Worm (Caenorhabditis elegans) whole organism, young adult: ENCODE results near the gene lig-1.
A peak's percentile ranks its signal among the peaks of the same experiment; 100 is the strongest.

Source experiments
- B0336.3 ChIP-seq: fragments of 200-800 bp; sonication (Bioruptor generic); IDR thresholded peaks from 2 replicates; pipeline ENCODE4 v1.3.6; 2022; ENCODE audit warnings: missing genetic modification characterization, missing compliant biosample characterization
- C06A6.2 ChIP-seq: fragments of 200-800 bp; sonication (Bioruptor generic); conservative IDR thresholded peaks from 2 replicates; pipeline ENCODE4 v1.3.6; 2022; ENCODE audit warnings: missing genetic modification characterization, missing compliant biosample characterization
- C17E4.6 ChIP-seq: fragments of 200-800 bp; sonication (Bioruptor generic); IDR thresholded peaks from 2 replicates; pipeline ENCODE4 v1.3.6; 2022; ENCODE audit warnings: missing genetic modification reagents, missing genetic modification characterization, missing compliant biosample characterization
- F39B2.1 ChIP-seq: fragments of 200-800 bp; sonication (Bioruptor generic); IDR thresholded peaks from 2 replicates; pipeline ENCODE4 v1.3.6; 2022; ENCODE audit warnings: missing genetic modification reagents, missing genetic modification characterization, missing compliant biosample characterization
- K12H6.12 ChIP-seq: fragments of 200-800 bp; sonication (Bioruptor generic); optimal IDR thresholded peaks from 2 replicates; lab custom pipeline; 2018; ENCODE audit warnings: mild to moderate bottlenecking, missing genetic modification characterization, missing compliant biosample characterization
- Y53G8AR.9 ChIP-seq: fragments of 200-800 bp; sonication (Bioruptor generic); conservative IDR thresholded peaks from 2 replicates; pipeline ENCODE4 v1.3.6; 2022; ENCODE audit warnings: missing genetic modification reagents, missing genetic modification characterization, missing compliant biosample characterization
- Y79H2A.3 ChIP-seq: fragments of 200-800 bp; sonication (Bioruptor generic); conservative IDR thresholded peaks from 2 replicates; pipeline ENCODE4 v1.3.6; 2022; ENCODE audit warnings: missing genetic modification reagents, missing genetic modification characterization, missing compliant biosample characterization
- atf-7 ChIP-seq: sonication (generic microtip); optimal IDR thresholded peaks from 2 replicates; lab custom pipeline; 2017; ENCODE audit warnings: mild to moderate bottlenecking, missing genetic modification characterization, missing compliant biosample characterization
- cebp-2 ChIP-seq: fragments of 200-800 bp; sonication (Bioruptor generic); IDR thresholded peaks from 2 replicates; pipeline ENCODE4 v1.3.6; 2022; ENCODE audit warnings: missing genetic modification characterization, missing compliant biosample characterization
- ceh-58 ChIP-seq: fragments of 200-800 bp; sonication (Bioruptor generic); IDR thresholded peaks from 2 replicates; pipeline ENCODE4 v1.3.6; 2022; ENCODE audit warnings: missing genetic modification characterization, missing compliant biosample characterization
- ekl-4 ChIP-seq: fragments of 200-800 bp; sonication (Bioruptor generic); IDR thresholded peaks from 2 replicates; pipeline ENCODE4 v1.3.6; 2022; ENCODE audit warnings: missing genetic modification reagents, missing genetic modification characterization, missing compliant biosample characterization
- hmg-1.2 ChIP-seq: fragments of 200-800 bp; sonication (Bioruptor generic); IDR thresholded peaks from 2 replicates; pipeline ENCODE4 v1.3.6; 2022; ENCODE audit warnings: missing genetic modification reagents, missing genetic modification characterization, missing compliant biosample characterization
- hmg-20 ChIP-seq: fragments of 200-800 bp; sonication (Bioruptor generic); IDR thresholded peaks from 2 replicates; pipeline ENCODE4 v1.3.6; 2022; ENCODE audit warnings: missing genetic modification reagents, missing genetic modification characterization, missing compliant biosample characterization
- hrde-1 ChIP-seq: sonication (generic microtip); optimal IDR thresholded peaks from 2 replicates; lab custom pipeline; 2016; ENCODE audit warnings: missing genetic modification characterization, mild to moderate bottlenecking, missing compliant biosample characterization, moderate library complexity, missing genotype, missing genetic modification reagents, borderline replicate concordance
- hsf-1 ChIP-seq: fragments of 200-800 bp; sonication (Bioruptor generic); IDR thresholded peaks from 2 replicates; pipeline ENCODE4 v1.3.6; 2022; ENCODE audit warnings: missing genetic modification reagents, missing genetic modification characterization, missing compliant biosample characterization
- let-607 ChIP-seq, 2 experiments: fragments of 200-800 bp in 1 of 2; sonication (Bioruptor generic) in 1 of 2; sonication (generic microtip) in 1 of 2; optimal IDR thresholded peaks; 2 replicates each; lab custom pipeline; 2016 to 2018; ENCODE audit warnings: mild to moderate bottlenecking in 2 of 2, missing compliant biosample characterization in 2 of 2, missing genetic modification characterization in 2 of 2, moderate library complexity in 2 of 2, missing genotype in 1 of 2
- lin-54 ChIP-seq: fragments of 200-800 bp; sonication (Bioruptor generic); optimal IDR thresholded peaks from 2 replicates; lab custom pipeline; 2018; ENCODE audit warnings: mild to moderate bottlenecking, missing genetic modification characterization, missing compliant biosample characterization
- lsl-1 ChIP-seq: fragments of 200-800 bp; sonication (Bioruptor generic); optimal IDR thresholded peaks from 2 replicates; lab custom pipeline; 2018; ENCODE audit warnings: mild to moderate bottlenecking, missing genetic modification characterization, moderate library complexity, missing compliant biosample characterization
- madf-10 ChIP-seq: sonication (generic microtip); optimal IDR thresholded peaks from 2 replicates; lab custom pipeline; 2016; ENCODE audit warnings: mild to moderate bottlenecking, missing genetic modification characterization, missing compliant biosample characterization
- madf-3 ChIP-seq: fragments of 200-800 bp; sonication (Bioruptor generic); IDR thresholded peaks from 2 replicates; pipeline ENCODE4 v1.3.6; 2022; ENCODE audit warnings: missing genetic modification reagents, missing genetic modification characterization, missing compliant biosample characterization
- madf-6 ChIP-seq: fragments of 200-800 bp; sonication (Bioruptor generic); IDR thresholded peaks from 2 replicates; pipeline ENCODE4 v1.3.6; 2022; ENCODE audit warnings: missing genetic modification reagents, missing genetic modification characterization, missing compliant biosample characterization
- mcd-1 ChIP-seq: fragments of 200-800 bp; sonication (Bioruptor generic); IDR thresholded peaks from 2 replicates; pipeline ENCODE4 v1.3.6; 2022; ENCODE audit warnings: missing genetic modification reagents, missing genetic modification characterization, missing compliant biosample characterization
- mes-4 ChIP-seq: sonication (generic microtip); optimal IDR thresholded peaks from 2 replicates; lab custom pipeline; 2016; ENCODE audit warnings: missing genotype, missing genetic modification characterization, missing compliant biosample characterization
- nfyb-1 ChIP-seq: fragments of 200-800 bp; sonication (Bioruptor generic); IDR thresholded peaks from 2 replicates; pipeline ENCODE4 v1.3.6; 2022; ENCODE audit warnings: missing genetic modification reagents, missing genetic modification characterization, missing compliant biosample characterization
- nhr-179 ChIP-seq: sonication (generic microtip); optimal IDR thresholded peaks from 2 replicates; lab custom pipeline; 2016; ENCODE audit warnings: mild to moderate bottlenecking, missing genetic modification characterization, missing compliant biosample characterization
- pha-4 ChIP-seq: fragments of 150-350 bp; sonication (generic microtip); optimal IDR thresholded peaks from 2 replicates; lab custom pipeline; 2014; ENCODE audit warnings: missing biosample characterization, missing genetic modification reagents, missing genetic modification characterization
- rcor-1 ChIP-seq: fragments of 200-800 bp; sonication (Bioruptor generic); IDR thresholded peaks from 2 replicates; pipeline ENCODE4 v1.3.6; 2022; ENCODE audit warnings: missing genetic modification reagents, missing genetic modification characterization, missing compliant biosample characterization
- rec-8 ChIP-seq, 2 experiments: sonication (generic microtip); optimal IDR thresholded peaks; 2 replicates each; lab custom pipeline; 2016; ENCODE audit warnings: mild to moderate bottlenecking in 2 of 2, missing genetic modification characterization in 2 of 2, missing genetic modification reagents in 2 of 2, missing genotype in 2 of 2, missing biosample characterization in 1 of 2, missing compliant biosample characterization in 1 of 2, moderate library complexity in 1 of 2
- snpc-1.3 ChIP-seq: sonication (generic microtip); optimal IDR thresholded peaks from 2 replicates; lab custom pipeline; 2017; ENCODE audit warnings: missing genetic modification characterization, mild to moderate bottlenecking, missing compliant biosample characterization, antibody characterized with exemption, moderate library complexity, missing genotype, missing genetic modification reagents; ENCODE audit not compliant: insufficient read depth
- snpc-3.4 ChIP-seq: sonication (generic microtip); optimal IDR thresholded peaks from 2 replicates; lab custom pipeline; 2017; ENCODE audit warnings: missing genetic modification characterization, mild to moderate bottlenecking, missing compliant biosample characterization, antibody characterized with exemption, moderate library complexity, missing genotype, missing genetic modification reagents
- snpc-4 ChIP-seq, 5 experiments: fragments of 150-350 bp in 1 of 5; sonication (generic microtip) in 4 of 5; optimal IDR thresholded peaks; 2 replicates each; lab custom pipeline; 2014 to 2018; ENCODE audit warnings: missing genetic modification characterization in 5 of 5, missing biosample characterization in 3 of 5, antibody characterized with exemption in 2 of 5, mild to moderate bottlenecking in 2 of 5, missing compliant biosample characterization in 2 of 5, missing genotype in 2 of 5, moderate library complexity in 2 of 5, missing genetic modification reagents in 1 of 5
- somi-1 ChIP-seq: fragments of 200-800 bp; sonication (Bioruptor generic); optimal IDR thresholded peaks from 2 replicates; lab custom pipeline; 2018; ENCODE audit warnings: mild to moderate bottlenecking, missing genetic modification characterization, missing compliant biosample characterization

Gene lig-1

DNA sequence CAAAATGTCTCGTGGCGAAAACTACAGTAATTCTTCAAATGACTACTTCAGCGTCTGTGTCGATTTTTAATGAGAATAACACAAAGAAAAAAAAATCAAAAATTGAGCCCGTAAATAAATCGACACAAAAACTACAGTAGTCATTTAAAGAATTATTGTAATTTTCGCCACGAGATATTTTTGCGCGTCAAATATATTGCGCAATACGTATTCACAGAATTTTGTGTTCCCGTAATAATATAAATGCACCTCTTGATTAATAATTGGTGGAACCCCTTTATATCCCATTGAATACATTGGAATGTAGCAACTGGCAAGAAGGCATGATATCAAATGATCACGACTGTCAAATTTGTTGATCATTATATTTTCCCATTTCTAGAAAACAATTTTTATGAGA lies 45.0 kb upstream of the lig-1 start:
- TF ChIP-seq mes-4 (tag; lab: Kevin White, UChicago) (no peak), ceh-58 (GFP tag; lab: Robert Waterston, UW) (no peak), snpc-1.3 (tag; lab: Kevin White, UChicago) (no peak), pha-4 (tag; lab: Kevin White, UChicago) (no peak)

DNA sequence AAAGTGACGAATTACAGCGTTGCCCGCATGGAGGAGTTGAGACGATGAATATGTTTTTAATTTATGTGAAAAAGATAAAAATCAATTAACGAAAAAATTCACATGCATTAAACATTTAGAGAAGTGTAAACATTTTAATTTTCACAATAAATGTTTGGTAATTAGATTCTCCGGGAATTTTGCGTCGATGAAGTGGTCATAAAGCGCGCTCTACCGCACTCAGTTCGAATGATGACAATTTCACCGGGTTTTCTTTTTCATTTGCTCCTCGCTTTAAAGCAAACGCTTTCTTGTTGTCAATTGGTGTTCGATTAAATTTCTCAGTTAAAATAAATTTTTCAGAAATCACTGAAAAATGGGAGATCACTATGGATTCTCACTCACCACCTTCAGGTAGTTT lies 43.9 kb upstream of the lig-1 start, which contains the start of the genes D1054.1 and pas-2:
Gene D1054.1 (minus strand): TSS at position 192 of the 400 bp plus-strand sequence.
Gene pas-2 (plus strand): TSS at position 343 of the 400 bp plus-strand sequence.
- TF ChIP-seq cebp-2 (GFP tag; lab: Robert Waterston, UW) (no peak), nhr-179 (no peak), mcd-1 (GFP tag; lab: Robert Waterston, UW) (peak; percentile 40; the same call in 1 of the 2 replicates), C17E4.6 (GFP tag; lab: Robert Waterston, UW) (no peak), K12H6.12 (no peak), hmg-1.2 (GFP tag; lab: Robert Waterston, UW) (no peak), C06A6.2 (no peak), snpc-4 (GFP tag; optimal IDR thresholded peaks at IDR 0.05; lab: Kevin White, UChicago) (no peak), snpc-4 (tag; optimal IDR thresholded peaks at IDR 0.05; lab: Kevin White, UChicago) (peak in 1 of 4 experiments; percentile 33), let-607 (tag; optimal IDR thresholded peaks at IDR 0.05; lab: Kevin White, UChicago) (no peak), rcor-1 (GFP tag; lab: Robert Waterston, UW) (no peak)

DNA sequence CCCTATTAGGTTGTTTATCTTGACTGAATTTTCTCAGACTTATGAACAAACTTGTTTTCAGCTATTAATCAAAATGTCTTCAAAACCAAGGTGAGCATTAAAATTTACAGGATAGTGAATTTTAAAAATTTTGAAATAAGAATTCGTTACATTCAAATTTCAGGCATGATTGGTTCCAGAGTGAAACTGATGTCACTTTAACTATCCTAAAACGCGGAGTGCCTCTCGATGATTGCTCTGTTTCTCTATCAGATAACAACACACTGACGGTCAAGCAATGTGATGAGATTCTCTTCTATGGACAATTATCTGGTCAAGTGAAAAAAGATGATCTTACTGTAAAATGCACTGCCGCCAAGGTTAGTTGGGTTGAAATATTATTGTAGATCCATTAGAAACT lies 42.5 kb upstream of the lig-1 start, which contains the start of gene D1054.3:
Gene D1054.3 (plus strand): TSS at position 62 of the 400 bp plus-strand sequence.
- peak; percentile 5 for TF ChIP-seq lin-54
- TF ChIP-seq F39B2.1 (GFP tag; lab: Robert Waterston, UW) = 0 out of 2 replicates have a peak, but pooled peaks have one; percentile 50
- peak; percentile 15 for TF ChIP-seq snpc-3.4 (tag; lab: Kevin White, UChicago)
- peak; percentile 49 for TF ChIP-seq snpc-1.3 (tag; lab: Kevin White, UChicago)
- TF ChIP-seq madf-6 (GFP tag; lab: Robert Waterston, UW) = peak; percentile 49; the same call in 1 of the 2 replicates
- TF ChIP-seq madf-3 = peak; percentile 74; the same call in 1 of the 2 replicates
- TF ChIP-seq Y79H2A.3 (GFP tag; lab: Robert Waterston, UW) = 0 out of 2 replicates have a peak, but pooled peaks have one; percentile 43
- TF ChIP-seq hmg-20 (GFP tag; lab: Robert Waterston, UW) = no peak
- TF ChIP-seq pha-4 (tag; lab: Kevin White, UChicago) = no peak
- peak; percentile 51; the same call in 1 of the 2 replicates for TF ChIP-seq hsf-1 (GFP tag; lab: Robert Waterston, UW)
- 0 out of 2 replicates have a peak, but pooled peaks have one; percentile 63 for TF ChIP-seq Y53G8AR.9 (GFP tag; lab: Robert Waterston, UW)
- no peak for TF ChIP-seq atf-7
- no peak for TF ChIP-seq somi-1 (GFP tag; lab: Kevin White, UChicago)
- TF ChIP-seq ekl-4 (GFP tag; lab: Robert Waterston, UW) = peak; percentile 50; the same call in 1 of the 2 replicates
- peak; percentile 20 for TF ChIP-seq hrde-1
- TF ChIP-seq nfyb-1 (GFP tag; lab: Robert Waterston, UW) = 0 out of 2 replicates have a peak, but pooled peaks have one; percentile 41
- no peak for TF ChIP-seq madf-10 (tag; lab: Kevin White, UChicago)
- no peak for TF ChIP-seq lsl-1 (GFP tag; lab: Kevin White, UChicago)
- no peak for TF ChIP-seq let-607 (tag; optimal IDR thresholded peaks at IDR 0.05; lab: Kevin White, UChicago)
- TF ChIP-seq B0336.3 (GFP tag; lab: Robert Waterston, UW) = 0 out of 2 replicates have a peak, but pooled peaks have one; percentile 15
- no peak for TF ChIP-seq C06A6.2
- no peak for TF ChIP-seq rec-8 (tag; optimal IDR thresholded peaks at IDR 0.05; lab: Kevin White, UChicago)
